Worm (Caenorhabditis elegans) whole organism, midembryonic: ENCODE measurements around the gene Y39A1A.10.

Experiments used
- T22C8.4 ChIP-seq: fragments of 200-800 bp; sonication (Bioruptor generic); IDR thresholded peaks from 2 replicates; pipeline ENCODE4 v1.3.6; 2022; ENCODE audit warnings: missing genetic modification characterization, missing compliant biosample characterization
- flt-1 ChIP-seq: fragments of 200-800 bp; sonication (Bioruptor generic); IDR thresholded peaks from 2 replicates; pipeline ENCODE4 v1.3.6; 2022; ENCODE audit warnings: missing genetic modification characterization, missing compliant biosample characterization
- klf-2 ChIP-seq: fragments of 200-800 bp; sonication (Bioruptor generic); conservative IDR thresholded peaks from 2 replicates; pipeline ENCODE4 v1.3.6; 2022; ENCODE audit warnings: missing genetic modification reagents, missing genetic modification characterization, missing compliant biosample characterization
- med-1 ChIP-seq: sonication (generic microtip); optimal IDR thresholded peaks from 2 replicates; lab custom pipeline; 2017; ENCODE audit warnings: missing genetic modification characterization, mild to moderate bottlenecking, missing compliant biosample characterization, antibody characterized with exemption, missing genetic modification reagents; ENCODE audit not compliant: insufficient read depth
- ref-1 ChIP-seq: fragments of 200-800 bp; sonication (Bioruptor generic); conservative IDR thresholded peaks from 2 replicates; pipeline ENCODE4 v1.3.6; 2022; ENCODE audit warnings: missing genetic modification reagents, missing genetic modification characterization, missing compliant biosample characterization
- tab-1 ChIP-seq: fragments of 200-800 bp; sonication (Bioruptor generic); IDR thresholded peaks from 2 replicates; pipeline ENCODE4 v1.3.6; 2022; ENCODE audit warnings: missing genetic modification characterization, missing compliant biosample characterization
- ztf-23 ChIP-seq: fragments of 200-800 bp; sonication (Bioruptor generic); IDR thresholded peaks from 2 replicates; pipeline ENCODE4 v1.3.6; 2022; ENCODE audit warnings: missing genetic modification reagents, missing genetic modification characterization, missing compliant biosample characterization
- ztf-29 ChIP-seq: fragments of 200-800 bp; sonication (Bioruptor generic); IDR thresholded peaks from 2 replicates; pipeline ENCODE4 v1.3.6; 2022; ENCODE audit warnings: missing genetic modification reagents, missing genetic modification characterization, missing compliant biosample characterization

- TF ChIP-seq ref-1 (GFP tag; lab: Robert Waterston, UW) (no peak), flt-1 (GFP tag; lab: Robert Waterston, UW) (no peak), ztf-23 (GFP tag; lab: Robert Waterston, UW) (no peak), tab-1 (GFP tag; lab: Robert Waterston, UW) (no peak), ztf-29 (no peak), T22C8.4 (GFP tag; lab: Robert Waterston, UW) (no peak), klf-2 (GFP tag; lab: Robert Waterston, UW) (no peak), med-1 (GFP tag; lab: Kevin White, UChicago) (no peak)
These were observed 32.3 kb upstream of the Y39A1A.10 start, which contains the start of gene epg-6 for ce11 chrIII:10600138-10600626.
